Fruit fly (Drosophila melanogaster) whole organism, adult: ENCODE data around the gene TyrRII.

Experiments
- CG1620 ChIP-seq: fragments of 200-800 bp; sonication (Bioruptor generic); optimal IDR thresholded peaks from 2 replicates; lab custom pipeline; 2016; ENCODE audit warnings: missing biosample characterization, missing genetic modification characterization
- CG5204 ChIP-seq: fragments of 200-800 bp; sonication (Bioruptor generic); optimal IDR thresholded peaks from 2 replicates; lab custom pipeline; 2016; ENCODE audit warnings: missing biosample characterization, missing genetic modification characterization
- Crg-1 ChIP-seq: fragments of 200-800 bp; sonication (Bioruptor generic); optimal IDR thresholded peaks from 2 replicates; lab custom pipeline; 2016; ENCODE audit warnings: missing biosample characterization, missing genetic modification characterization
- Hr96 ChIP-seq: fragments of 200-800 bp; sonication (Bioruptor generic); optimal IDR thresholded peaks from 2 replicates; lab custom pipeline; 2016; ENCODE audit warnings: missing biosample characterization, missing genetic modification characterization
- kay ChIP-seq: fragments of 200-800 bp; sonication (Bioruptor generic); peaks from one replicate; lab custom pipeline; 2016; ENCODE audit warnings: missing biosample characterization, missing genetic modification characterization, borderline replicate concordance

DNA sequence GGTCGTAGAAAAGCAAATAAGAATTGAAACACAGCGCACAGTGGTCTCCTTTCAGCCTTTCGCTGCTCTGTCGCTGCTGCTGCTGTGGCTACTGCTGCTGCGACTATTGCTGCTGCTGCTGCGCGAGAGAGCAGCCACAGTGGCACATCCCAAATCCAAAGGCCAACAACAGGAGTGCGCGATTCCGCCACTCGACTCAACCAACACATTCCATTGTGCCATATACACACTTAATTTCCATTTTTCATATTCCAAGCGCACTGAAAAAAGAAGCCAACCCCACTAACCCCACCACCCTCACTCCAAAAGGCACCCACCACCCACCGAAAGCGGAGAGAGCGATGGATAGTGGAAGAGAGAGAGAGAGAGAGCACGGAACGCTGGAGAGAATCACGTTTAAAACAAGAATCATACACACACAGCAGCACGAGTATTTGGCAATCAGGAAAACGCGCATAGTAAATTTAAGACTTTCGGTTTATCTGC lies 39.7 kb downstream of the TyrRII start:
- TF ChIP-seq Crg-1 (no peak), kay (no peak), Hr96 (GFP tag; lab: Kevin White, UChicago) (no peak), CG1620 (GFP tag; lab: Kevin White, UChicago) (no peak), CG5204 (GFP tag; lab: Kevin White, UChicago) (no peak)
